Fruit fly (Drosophila melanogaster): Measurements from ENCODE around the gene CG8563.

The CG8563 gene

dm6 chr3L:7370231-7370882 is 20.2 kb upstream of the CG8563 start:
- TF ChIP-seq Rel (GFP tag; optimal IDR thresholded peaks at IDR 0.05) = no peak
- peak; percentile 39 for TF ChIP-seq Rel (tag; optimal IDR thresholded peaks at IDR 0.05)
- peak; percentile 7 for TF ChIP-seq Hr78 (GFP tag; optimal IDR thresholded peaks at IDR 0.05)
- TF ChIP-seq dmrt93B (GFP tag; optimal IDR thresholded peaks at IDR 0.05) = no peak
- TF ChIP-seq psq (GFP tag; optimal IDR thresholded peaks at IDR 0.05) = peak; percentile 81
- TF ChIP-seq h (GFP tag; optimal IDR thresholded peaks at IDR 0.05) = peak; percentile 41
- TF ChIP-seq N (GFP tag; optimal IDR thresholded peaks at IDR 0.05) = peak; percentile 79
- TF ChIP-seq GATAd (GFP tag; optimal IDR thresholded peaks at IDR 0.05) = no peak
- TF ChIP-seq lola (GFP tag; optimal IDR thresholded peaks at IDR 0.05) = no peak
- peak; percentile 1 for TF ChIP-seq Hr83 (GFP tag; optimal IDR thresholded peaks at IDR 0.05; ENCODE audit: poor library complexity, severe bottlenecking)

DNA sequence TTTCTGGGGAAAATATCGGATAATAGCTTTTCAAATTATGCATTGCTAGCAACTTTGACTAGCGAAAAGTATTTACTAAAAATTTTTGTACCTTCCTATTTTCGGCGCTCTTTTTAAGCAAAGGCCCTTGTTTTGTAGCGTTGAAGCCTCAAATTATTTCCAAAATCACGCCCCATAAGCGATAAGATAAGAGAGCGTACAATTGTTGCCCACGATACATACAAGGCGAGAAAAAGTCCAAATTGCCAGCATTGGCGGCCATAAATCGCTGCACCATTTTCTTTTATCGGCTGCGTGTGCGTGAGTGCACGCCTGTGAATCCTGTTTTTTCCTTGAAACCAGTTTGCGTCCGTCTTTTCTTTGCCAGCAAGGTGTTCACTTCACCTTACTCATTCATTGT is 19.3 kb upstream of the CG8563 start:
- TF ChIP-seq woc (GFP tag; optimal IDR thresholded peaks at IDR 0.05) (peak; percentile 49), Myc (optimal IDR thresholded peaks at IDR 0.05) (peak; percentile 54), Abd-B (GFP tag; optimal IDR thresholded peaks at IDR 0.05) (no peak)

- TF ChIP-seq fru (GFP tag; optimal IDR thresholded peaks at IDR 0.05) (no peak), brk (GFP tag; optimal IDR thresholded peaks at IDR 0.05) (peak; percentile 21), br (GFP tag; optimal IDR thresholded peaks at IDR 0.05) (peak; percentile 18)
These were observed 14.4 kb upstream of the CG8563 start for dm6 chr3L:7376151-7376550.

- no peak for TF ChIP-seq Hr83 (GFP tag; optimal IDR thresholded peaks at IDR 0.05; ENCODE audit: poor library complexity, severe bottlenecking)
- no peak for TF ChIP-seq fru (GFP tag; optimal IDR thresholded peaks at IDR 0.05)
- TF ChIP-seq ey (GFP tag; optimal IDR thresholded peaks at IDR 0.05) = no peak
- TF ChIP-seq br (GFP tag; optimal IDR thresholded peaks at IDR 0.05) = no peak
- no peak for TF ChIP-seq Hr78 (GFP tag; optimal IDR thresholded peaks at IDR 0.05)
- TF ChIP-seq Vsx2 (GFP tag; optimal IDR thresholded peaks at IDR 0.05; ENCODE audit: partially characterized antibody) = no peak
These were observed 13.7 kb upstream of the CG8563 start for dm6 chr3L:7376830-7377229.

DNA sequence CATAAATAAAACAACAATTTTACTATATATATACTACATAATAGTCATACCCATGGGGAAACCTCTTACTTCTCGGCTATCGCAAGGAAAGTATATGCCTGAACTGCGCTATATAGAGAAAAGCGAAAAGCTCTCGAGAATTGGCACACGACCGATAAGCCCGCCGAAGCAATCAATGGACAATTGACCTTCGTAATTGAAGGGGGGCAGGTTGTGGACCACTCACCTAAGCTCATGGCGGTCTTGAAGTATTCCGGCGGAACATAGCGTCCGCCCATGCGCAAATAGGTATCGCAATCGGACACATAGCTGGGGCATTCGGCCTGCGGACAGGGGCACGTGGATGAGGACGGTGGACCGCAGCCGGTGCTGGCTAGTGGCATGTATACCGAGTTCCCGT is 10.1 kb upstream of the CG8563 start:
- TF ChIP-seq woc (GFP tag; optimal IDR thresholded peaks at IDR 0.05) (no peak), h (GFP tag; optimal IDR thresholded peaks at IDR 0.05) (peak; percentile 9), rgr (GFP tag; optimal IDR thresholded peaks at IDR 0.05) (no peak), Hnf4 (GFP tag; optimal IDR thresholded peaks at IDR 0.05) (no peak)

DNA sequence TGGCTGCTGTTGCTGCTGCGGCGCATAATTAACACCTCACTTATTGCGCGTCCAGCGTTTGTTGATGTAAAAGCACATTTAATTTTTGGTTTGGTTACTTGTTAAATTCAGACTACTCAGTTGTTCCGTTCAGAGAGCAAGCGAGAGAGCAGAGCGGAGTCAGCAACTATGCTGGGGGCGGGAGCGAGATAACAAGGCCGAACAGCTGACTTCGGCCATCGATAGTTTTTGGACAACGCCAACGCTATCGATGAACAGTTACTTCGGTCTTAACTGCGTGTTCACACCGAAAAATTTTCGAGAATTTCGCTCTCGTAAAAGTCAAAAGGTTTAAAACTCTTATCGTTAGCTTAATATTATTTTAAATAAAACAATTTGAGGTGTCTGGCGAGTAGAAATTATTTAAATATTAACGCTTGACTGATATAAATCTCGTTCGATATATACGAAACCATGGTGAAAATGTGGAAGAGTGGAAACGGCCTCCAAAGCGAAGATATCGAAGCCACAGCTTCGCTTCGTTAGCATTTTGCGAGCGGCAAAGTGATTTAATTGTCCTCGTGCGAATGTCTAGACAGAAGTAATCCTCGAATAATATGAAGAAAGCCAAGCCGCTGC is 9.1 kb upstream of the CG8563 start, which contains the start of the genes SMSr and smid:
Gene SMSr, minus strand, starts transcription at position 116 of the 618 bp plus-strand sequence.
Gene smid, plus strand, starts transcription at position 256 of the 618 bp plus-strand sequence.
- TF ChIP-seq woc (GFP tag; optimal IDR thresholded peaks at IDR 0.05) (peak; percentile 73), brk (GFP tag; optimal IDR thresholded peaks at IDR 0.05) (no peak), Sp1 (GFP tag; optimal IDR thresholded peaks at IDR 0.05) (peak; percentile 56), Dfd (GFP tag; optimal IDR thresholded peaks at IDR 0.05) (no peak), lola (GFP tag; optimal IDR thresholded peaks at IDR 0.05) (no peak), ey (GFP tag; optimal IDR thresholded peaks at IDR 0.05) (peak; percentile 62), Hr83 (GFP tag; optimal IDR thresholded peaks at IDR 0.05; ENCODE audit: poor library complexity, severe bottlenecking) (peak; percentile 18), psq (GFP tag; optimal IDR thresholded peaks at IDR 0.05) (peak; percentile 32), fru (GFP tag; optimal IDR thresholded peaks at IDR 0.05) (peak; percentile 98), Hr78 (GFP tag; optimal IDR thresholded peaks at IDR 0.05) (no peak), Abd-B (GFP tag; optimal IDR thresholded peaks at IDR 0.05) (no peak), Mio (GFP tag; optimal IDR thresholded peaks at IDR 0.05) (no peak), usp (GFP tag; optimal IDR thresholded peaks at IDR 0.05) (no peak), rgr (GFP tag; optimal IDR thresholded peaks at IDR 0.05) (peak; percentile 74), pan (optimal IDR thresholded peaks at IDR 0.05) (no peak), br (GFP tag; optimal IDR thresholded peaks at IDR 0.05) (peak; percentile 47), sv (GFP tag; optimal IDR thresholded peaks at IDR 0.05) (peak; percentile 42), N (GFP tag; optimal IDR thresholded peaks at IDR 0.05) (peak; percentile 46), CG9705 (GFP tag; optimal IDR thresholded peaks at IDR 0.05) (peak; percentile 16), dl (GFP tag; optimal IDR thresholded peaks at IDR 0.05; ENCODE audit: insufficient read depth in 1 of 2, partially characterized antibody in 2 of 2) (peak; percentile 84 to 90), CG32264 (GFP tag; optimal IDR thresholded peaks at IDR 0.05) (no peak), GATAd (GFP tag; optimal IDR thresholded peaks at IDR 0.05) (no peak), Myc (optimal IDR thresholded peaks at IDR 0.05) (peak; percentile 21), Jra (GFP tag; optimal IDR thresholded peaks at IDR 0.05) (peak; percentile 72), dsf (GFP tag; optimal IDR thresholded peaks at IDR 0.05; ENCODE audit: borderline replicate concordance) (peak; percentile 28), Rel (GFP tag; optimal IDR thresholded peaks at IDR 0.05) (no peak), Rel (tag; optimal IDR thresholded peaks at IDR 0.05) (no peak), OdsH (GFP tag; optimal IDR thresholded peaks at IDR 0.05) (peak; percentile 56), tai (GFP tag; optimal IDR thresholded peaks at IDR 0.05) (no peak), jim (GFP tag; optimal IDR thresholded peaks at IDR 0.05) (no peak), HLH106 (tag; optimal IDR thresholded peaks at IDR 0.05) (peak; percentile 61), CrebA (GFP tag; optimal IDR thresholded peaks at IDR 0.05; ENCODE audit: borderline replicate concordance) (no peak), Vsx2 (GFP tag; optimal IDR thresholded peaks at IDR 0.05; ENCODE audit: partially characterized antibody) (peak; percentile 69)

Data from whole organism, wandering third instar larva.